Worm (Caenorhabditis elegans) whole organism, young adult: ENCODE data around the gene nep-12.

ENCODE experiments used
- K12H6.12 ChIP-seq: fragments of 200-800 bp; sonication (Bioruptor generic); optimal IDR thresholded peaks from 2 replicates; lab custom pipeline; 2018; ENCODE audit warnings: mild to moderate bottlenecking, missing genetic modification characterization, missing compliant biosample characterization
- Y56A3A.18 ChIP-seq: fragments of 200-800 bp; sonication (Bioruptor generic); IDR thresholded peaks from 2 replicates; pipeline ENCODE4 v1.3.6; 2022; ENCODE audit warnings: missing genetic modification reagents, missing genetic modification characterization, missing compliant biosample characterization
- Y67H2A.10 ChIP-seq: fragments of 200-800 bp; sonication (Bioruptor generic); conservative IDR thresholded peaks from 2 replicates; pipeline ENCODE4 v1.3.6; 2022; ENCODE audit warnings: missing genetic modification reagents, missing genetic modification characterization, missing compliant biosample characterization
- cebp-2 ChIP-seq: fragments of 200-800 bp; sonication (Bioruptor generic); IDR thresholded peaks from 2 replicates; pipeline ENCODE4 v1.3.6; 2022; ENCODE audit warnings: missing genetic modification characterization, missing compliant biosample characterization
- ceh-100 ChIP-seq: fragments of 200-800 bp; sonication (Bioruptor generic); IDR thresholded peaks from 2 replicates; pipeline ENCODE4 v1.3.6; 2022; ENCODE audit warnings: missing genetic modification reagents, missing genetic modification characterization, missing compliant biosample characterization
- ceh-40 ChIP-seq: fragments of 200-800 bp; sonication (Bioruptor generic); IDR thresholded peaks from 2 replicates; pipeline ENCODE4 v1.3.6; 2022; ENCODE audit warnings: missing genetic modification characterization, missing compliant biosample characterization
- egl-44 ChIP-seq: fragments of 200-800 bp; sonication (Bioruptor generic); IDR thresholded peaks from 2 replicates; pipeline ENCODE4 v1.3.6; 2022; ENCODE audit warnings: missing genetic modification reagents, missing genetic modification characterization, missing compliant biosample characterization
- hrde-1 ChIP-seq: sonication (generic microtip); optimal IDR thresholded peaks from 2 replicates; lab custom pipeline; 2016; ENCODE audit warnings: missing genetic modification characterization, mild to moderate bottlenecking, missing compliant biosample characterization, moderate library complexity, missing genotype, missing genetic modification reagents, borderline replicate concordance
- lin-40 ChIP-seq: sonication (generic microtip); optimal IDR thresholded peaks from 2 replicates; lab custom pipeline; 2016; ENCODE audit warnings: missing genetic modification characterization, mild to moderate bottlenecking, missing compliant biosample characterization, missing genotype, missing genetic modification reagents
- mxl-1 ChIP-seq: sonication (generic microtip); optimal IDR thresholded peaks from 2 replicates; lab custom pipeline; 2016; ENCODE audit warnings: missing genetic modification characterization, missing compliant biosample characterization
- nhr-90 ChIP-seq: sonication (generic microtip); optimal IDR thresholded peaks from 2 replicates; lab custom pipeline; 2016; ENCODE audit warnings: missing genotype, mild to moderate bottlenecking, missing genetic modification characterization, missing compliant biosample characterization
- pha-4 ChIP-seq: fragments of 150-350 bp; sonication (generic microtip); optimal IDR thresholded peaks from 2 replicates; lab custom pipeline; 2014; ENCODE audit warnings: missing biosample characterization, missing genetic modification reagents, missing genetic modification characterization
- ztf-6 ChIP-seq: fragments of 200-800 bp; sonication (Bioruptor generic); IDR thresholded peaks from 2 replicates; pipeline ENCODE4 v1.3.6; 2022; ENCODE audit warnings: missing genetic modification reagents, missing genetic modification characterization, missing compliant biosample characterization

DNA sequence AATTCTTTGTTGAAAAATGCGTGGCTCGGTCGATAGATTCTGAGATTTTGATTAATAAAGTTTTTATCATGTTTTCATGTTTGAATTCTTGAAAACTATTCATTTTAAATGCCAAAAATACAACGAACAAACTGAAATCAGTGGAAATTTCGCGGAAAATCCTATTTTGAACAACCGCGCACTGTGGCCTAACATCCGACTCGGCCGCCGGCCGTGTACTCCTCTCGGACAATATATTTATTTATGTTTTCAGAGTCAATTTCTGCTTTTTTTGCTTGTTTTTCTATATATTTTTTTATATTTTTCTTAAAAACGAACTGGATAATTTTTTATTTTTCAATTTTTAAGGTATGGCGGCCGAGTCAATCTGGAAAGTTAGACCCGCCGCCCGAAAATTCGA, 6.9 kb upstream of the nep-12 start, which contains the start of gene F26G1.1:
- TF ChIP-seq lin-40 (tag; lab: Kevin White, UChicago) (no peak), pha-4 (tag; lab: Kevin White, UChicago) (no peak), mxl-1 (tag; lab: Kevin White, UChicago) (no peak), egl-44 (GFP tag; lab: Robert Waterston, UW) (no peak), ceh-100 (GFP tag; lab: Robert Waterston, UW) (no peak), ceh-40 (GFP tag; lab: Robert Waterston, UW) (no peak), Y56A3A.18 (no peak), ztf-6 (GFP tag; lab: Robert Waterston, UW) (no peak), nhr-90 (no peak), hrde-1 (peak; percentile 52), Y67H2A.10 (GFP tag; lab: Robert Waterston, UW) (no peak), K12H6.12 (tag; lab: Kevin White, UChicago) (peak; percentile 9), cebp-2 (no peak)
